Fruit fly (Drosophila melanogaster): ENCODE measurements around the gene Socs16D.

Socs16D gene

DNA sequence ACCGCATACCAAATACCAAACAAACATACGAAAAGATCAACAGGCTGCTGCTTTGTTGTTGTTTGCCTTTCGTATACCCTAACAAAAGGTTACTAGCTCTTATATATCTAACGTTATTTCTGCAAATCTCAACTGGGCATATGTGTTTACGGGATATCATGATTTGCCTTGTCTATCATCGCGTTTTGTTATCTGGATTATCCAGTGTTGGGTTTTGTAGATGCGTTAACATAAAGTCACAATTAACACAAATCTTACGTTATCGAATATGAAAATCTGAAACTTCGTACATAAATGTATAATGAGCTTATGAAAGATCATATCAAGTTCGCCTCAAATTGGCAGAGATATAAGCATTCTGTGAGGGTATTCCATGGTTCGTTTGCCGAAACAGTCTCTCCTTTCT lies 2.9 kb upstream of the Socs16D start (continued):
- TF ChIP-seq CG11504 (tag; optimal IDR thresholded peaks at IDR 0.05) (peak; percentile 23), CG8924 (tag; optimal IDR thresholded peaks at IDR 0.05) (no peak), CG34224 (GFP tag; IDR thresholded peaks at IDR 0.05; ENCODE audit: partially characterized antibody) (no peak), TFAM (GFP tag; optimal IDR thresholded peaks at IDR 0.05) (no peak), chif (GFP tag; optimal IDR thresholded peaks at IDR 0.05) (peak in 1 of 2 experiments; percentile 28), CG3847 (GFP tag; IDR thresholded peaks at IDR 0.05) (no peak), Aef1 (GFP tag; IDR thresholded peaks at IDR 0.05) (no peak), CG10267 (tag; optimal IDR thresholded peaks at IDR 0.05) (peak; percentile 38), bigmax (GFP tag; optimal IDR thresholded peaks at IDR 0.05) (no peak), pho (GFP tag; optimal IDR thresholded peaks at IDR 0.05) (no peak), CG14860 (GFP tag; IDR thresholded peaks at IDR 0.05; ENCODE audit: partially characterized antibody) (no peak), PHDP (tag; optimal IDR thresholded peaks at IDR 0.05) (no peak), CG4730 (GFP tag; IDR thresholded peaks at IDR 0.05) (no peak), pb (GFP tag; optimal IDR thresholded peaks at IDR 0.05) (peak; percentile 31), B-H1 (GFP tag; IDR thresholded peaks at IDR 0.05) (no peak), CG18262 (tag; optimal IDR thresholded peaks at IDR 0.05) (peak; percentile 61), CG42726 (GFP tag; IDR thresholded peaks at IDR 0.05; ENCODE audit: partially characterized antibody) (no peak), Hr51 (GFP tag; optimal IDR thresholded peaks at IDR 0.05) (peak in 1 of 2 experiments; percentile 13), sima (GFP tag; optimal IDR thresholded peaks at IDR 0.05) (no peak), tio (GFP tag; optimal IDR thresholded peaks at IDR 0.05) (peak; percentile 28), Pdp1 (GFP tag; optimal IDR thresholded peaks at IDR 0.05) (no peak), CG17359 (tag; optimal IDR thresholded peaks at IDR 0.05) (peak; percentile 17), C15 (GFP tag; IDR thresholded peaks at IDR 0.05) (no peak), CG14050 (GFP tag; IDR thresholded peaks at IDR 0.05) (no peak), grau (tag; optimal IDR thresholded peaks at IDR 0.05) (peak; percentile 34), ftz-f1 (GFP tag; optimal IDR thresholded peaks at IDR 0.05) (no peak), CG6854 (GFP tag; optimal IDR thresholded peaks at IDR 0.05) (no peak), CG14441 (GFP tag; IDR thresholded peaks at IDR 0.05) (no peak), CG12391 (tag; optimal IDR thresholded peaks at IDR 0.05) (no peak), CG13775 (GFP tag; optimal IDR thresholded peaks at IDR 0.05) (peak; percentile 43), pnt (GFP tag; optimal IDR thresholded peaks at IDR 0.05) (no peak), ase (GFP tag; IDR thresholded peaks at IDR 0.05) (no peak), CG7556 (GFP tag; optimal IDR thresholded peaks at IDR 0.05) (peak; percentile 31), knrl (GFP tag; IDR thresholded peaks at IDR 0.05; ENCODE audit: partially characterized antibody) (no peak), pan (optimal IDR thresholded peaks at IDR 0.05) (no peak), pan (GFP tag; optimal IDR thresholded peaks at IDR 0.05 in 1 of 2, IDR thresholded peaks at IDR 0.05 in 1 of 2) (no peak), Scr (GFP tag; IDR thresholded peaks at IDR 0.05; ENCODE audit: partially characterized antibody) (no peak), hth (optimal IDR thresholded peaks at IDR 0.05) (no peak), eve (GFP tag; optimal IDR thresholded peaks at IDR 0.05) (no peak), Adf1 (GFP tag; IDR thresholded peaks at IDR 0.05) (no peak), ATbp (GFP tag; optimal IDR thresholded peaks at IDR 0.05) (peak; percentile 8), Ada2b (GFP tag; IDR thresholded peaks at IDR 0.05) (no peak), Mes4 (GFP tag; optimal IDR thresholded peaks at IDR 0.05) (peak; percentile 18), CG32767 (GFP tag; IDR thresholded peaks at IDR 0.05) (no peak), sd (tag; optimal IDR thresholded peaks at IDR 0.05) (no peak), CG7963 (GFP tag; IDR thresholded peaks at IDR 0.05; ENCODE audit: partially characterized antibody) (no peak), psq (GFP tag; optimal IDR thresholded peaks at IDR 0.05) (no peak), Xbp1 (GFP tag; optimal IDR thresholded peaks at IDR 0.05) (peak; percentile 7), Chrac-16 (GFP tag; optimal IDR thresholded peaks at IDR 0.05) (peak; percentile 20), CG30403 (GFP tag; optimal IDR thresholded peaks at IDR 0.05) (peak; percentile 1), CG2678 (tag; optimal IDR thresholded peaks at IDR 0.05) (peak; percentile 28), MBD-R2 (GFP tag; IDR thresholded peaks at IDR 0.05) (no peak)
